Worm (Caenorhabditis elegans): ENCODE measurements around the gene H20J04.1.

The H20J04.1 gene

ce11 chrII:4359219-4359618 is 3.8 kb downstream of the H20J04.1 start:
- TF ChIP-seq Y53F4B.3 (GFP tag; IDR thresholded peaks at IDR 0.05) (no peak), ekl-4 (GFP tag; IDR thresholded peaks at IDR 0.05) (no peak), him-1 (tag; optimal IDR thresholded peaks at IDR 0.05) (no peak), ceh-40 (GFP tag; IDR thresholded peaks at IDR 0.05) (no peak), C17E4.6 (GFP tag; IDR thresholded peaks at IDR 0.05) (no peak), madf-10 (tag; optimal IDR thresholded peaks at IDR 0.05) (no peak), nfyb-1 (GFP tag; IDR thresholded peaks at IDR 0.05) (no peak), nhr-120 (GFP tag; IDR thresholded peaks at IDR 0.05) (no peak), ztf-18 (tag; optimal IDR thresholded peaks at IDR 0.05) (no peak), hlh-26 (GFP tag; conservative IDR thresholded peaks at IDR 0.05) (no peak), madf-8 (GFP tag; conservative IDR thresholded peaks at IDR 0.05) (no peak), cebp-1 (GFP tag; IDR thresholded peaks at IDR 0.05) (no peak), cebp-1 (tag; optimal IDR thresholded peaks at IDR 0.05) (no peak)

ce11 chrII:4362088-4362487 is 6.7 kb downstream of the H20J04.1 start:
- TF ChIP-seq F10E7.11 (tag; optimal IDR thresholded peaks at IDR 0.05): no peak
- TF ChIP-seq hmg-1.2 (GFP tag; IDR thresholded peaks at IDR 0.05): peak; percentile 72
- no peak for TF ChIP-seq hlh-12 (tag; optimal IDR thresholded peaks at IDR 0.05)
- no peak for TF ChIP-seq D2030.7 (GFP tag; IDR thresholded peaks at IDR 0.05)
- TF ChIP-seq egl-18 (GFP tag; IDR thresholded peaks at IDR 0.05): no peak

ce11 chrII:4367923-4368322 is 12.5 kb downstream of the H20J04.1 start, which contains the start of gene try-9:
try-9 (plus strand) TSS chrII:4368223.
- TF ChIP-seq hmg-20 (GFP tag; IDR thresholded peaks at IDR 0.05) (no peak), dox-1 (GFP tag; IDR thresholded peaks at IDR 0.05) (no peak), ztf-22 (GFP tag; optimal IDR thresholded peaks at IDR 0.05) (no peak), efl-1 (GFP tag; optimal IDR thresholded peaks at IDR 0.05) (no peak), rcor-1 (GFP tag; IDR thresholded peaks at IDR 0.05) (no peak), Y95B8A.8 (GFP tag; IDR thresholded peaks at IDR 0.05) (no peak), fkh-3 (tag; optimal IDR thresholded peaks at IDR 0.05) (no peak), snpc-4 (GFP tag; optimal IDR thresholded peaks at IDR 0.05) (no peak), snpc-4 (tag; optimal IDR thresholded peaks at IDR 0.05) (no peak), egrh-3 (GFP tag; IDR thresholded peaks at IDR 0.05) (no peak), F55B11.4 (tag; optimal IDR thresholded peaks at IDR 0.05; ENCODE audit: borderline replicate concordance, insufficient read depth) (no peak), sdz-38 (tag; optimal IDR thresholded peaks at IDR 0.05) (no peak), lag-1 (GFP tag; IDR thresholded peaks at IDR 0.05) (no peak), xnd-1 (tag; optimal IDR thresholded peaks at IDR 0.05) (no peak), lsl-1 (GFP tag; optimal IDR thresholded peaks at IDR 0.05) (no peak), lin-26 (GFP tag; IDR thresholded peaks at IDR 0.05) (no peak), Y79H2A.3 (GFP tag; conservative IDR thresholded peaks at IDR 0.05) (no peak)

DNA sequence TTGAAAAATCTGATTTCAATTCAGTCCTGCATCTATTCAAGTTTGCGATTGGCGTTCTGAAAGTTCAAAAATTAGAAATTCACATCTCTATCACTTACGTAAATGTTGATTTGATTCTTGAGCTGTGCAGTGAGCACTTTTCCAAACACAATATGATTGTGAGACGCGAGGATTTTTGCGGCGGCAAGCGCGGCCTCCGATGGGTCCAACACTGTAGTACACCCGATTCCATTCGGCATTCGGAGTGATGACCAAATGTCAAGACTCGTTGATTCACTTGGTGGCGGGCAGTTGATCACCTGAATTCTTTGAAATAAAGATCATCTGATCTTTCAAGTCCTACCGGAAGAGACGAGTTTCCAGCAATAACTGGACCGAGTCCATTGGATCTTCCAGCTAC is 14.3 kb downstream of the H20J04.1 start:
- TF ChIP-seq lsl-1 (GFP tag; optimal IDR thresholded peaks at IDR 0.05): no peak
- no peak for TF ChIP-seq aptf-2 (GFP tag; conservative IDR thresholded peaks at IDR 0.05)
- TF ChIP-seq ccch-3 (GFP tag; optimal IDR thresholded peaks at IDR 0.05): no peak
- TF ChIP-seq F49E8.2 (tag; optimal IDR thresholded peaks at IDR 0.05; ENCODE audit: insufficient read depth): no peak
- TF ChIP-seq Y67H2A.10 (GFP tag; conservative IDR thresholded peaks at IDR 0.05): no peak
- TF ChIP-seq him-1 (tag; optimal IDR thresholded peaks at IDR 0.05): no peak
- no peak for TF ChIP-seq hmg-20 (GFP tag; IDR thresholded peaks at IDR 0.05)
- no peak for TF ChIP-seq ztf-22 (GFP tag; optimal IDR thresholded peaks at IDR 0.05)
- TF ChIP-seq madf-6 (GFP tag; IDR thresholded peaks at IDR 0.05): no peak
- no peak for TF ChIP-seq F23B12.7 (tag; optimal IDR thresholded peaks at IDR 0.05; ENCODE audit: insufficient read depth)

Data from whole organism, young adult.